Worm (Caenorhabditis elegans): ENCODE measurements around the gene nlp-82.

Gene nlp-82

DNA sequence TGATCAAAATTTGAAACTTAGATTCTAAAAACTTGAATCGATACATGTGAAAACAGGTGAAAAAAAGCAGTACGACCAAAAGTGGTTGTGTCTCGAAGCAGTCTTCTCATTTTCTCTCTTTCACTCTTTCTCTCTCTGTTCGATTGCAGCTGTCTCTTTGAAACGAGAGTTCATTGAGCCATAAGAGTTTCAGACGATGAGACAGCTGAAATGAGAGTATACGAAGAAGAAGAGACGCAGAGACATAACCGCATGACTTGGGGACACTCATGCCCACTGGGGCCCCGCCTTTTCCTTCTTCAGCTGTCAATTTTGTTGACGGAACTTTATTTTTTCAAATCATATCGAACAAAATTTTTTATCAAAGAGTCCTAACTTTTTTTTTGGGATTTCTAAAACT is 19.9 kb upstream of the nlp-82 start:
- TF ChIP-seq elt-2 (tag; optimal IDR thresholded peaks at IDR 0.05) (peak; percentile 27), pros-1 (tag; optimal IDR thresholded peaks at IDR 0.05) (peak; percentile 55), madf-2 (tag; optimal IDR thresholded peaks at IDR 0.05) (no peak), sox-2 (GFP tag; IDR thresholded peaks at IDR 0.05) (no peak), che-1 (tag; optimal IDR thresholded peaks at IDR 0.05) (no peak), ceh-18 (tag; optimal IDR thresholded peaks at IDR 0.05) (peak; percentile 67), unc-3 (GFP tag; conservative IDR thresholded peaks at IDR 0.05) (no peak), unc-3 (tag; optimal IDR thresholded peaks at IDR 0.05) (no peak), ceh-6 (GFP tag; optimal IDR thresholded peaks at IDR 0.05) (no peak), dve-1 (tag; optimal IDR thresholded peaks at IDR 0.05) (peak; percentile 2), hlh-8 (tag; optimal IDR thresholded peaks at IDR 0.05) (no peak), tbx-2 (tag; optimal IDR thresholded peaks at IDR 0.05) (peak; percentile 53), fax-1 (tag; optimal IDR thresholded peaks at IDR 0.05) (no peak), ttx-3 (tag; optimal IDR thresholded peaks at IDR 0.05) (no peak), ceh-31 (tag; optimal IDR thresholded peaks at IDR 0.05) (peak; percentile 73), ceh-34 (tag; optimal IDR thresholded peaks at IDR 0.05) (peak; percentile 39), unc-55 (GFP tag; optimal IDR thresholded peaks at IDR 0.05) (peak; percentile 91), ref-2 (tag; optimal IDR thresholded peaks at IDR 0.05) (peak; percentile 33), rnt-1 (tag; optimal IDR thresholded peaks at IDR 0.05) (peak; percentile 37), ceh-2 (tag; optimal IDR thresholded peaks at IDR 0.05) (no peak), unc-42 (tag; optimal IDR thresholded peaks at IDR 0.05) (peak; percentile 50), hlh-30 (tag; optimal IDR thresholded peaks at IDR 0.05; ENCODE audit: insufficient read depth) (peak; percentile 98), nfya-1 (tag; optimal IDR thresholded peaks at IDR 0.05) (peak; percentile 81), ahr-1 (tag; optimal IDR thresholded peaks at IDR 0.05) (no peak)

- TF ChIP-seq odd-2 (tag; optimal IDR thresholded peaks at IDR 0.05), result no peak
- TF ChIP-seq zip-5 (tag; optimal IDR thresholded peaks at IDR 0.05), result no peak
- TF ChIP-seq T23F11.4 (GFP tag; optimal IDR thresholded peaks at IDR 0.05), result no peak
- TF ChIP-seq ama-1 (optimal IDR thresholded peaks at IDR 0.05), result no peak
These were observed 18.9 kb upstream of the nlp-82 start, which contains the start of gene C01G6.4 for ce11 chrII:9272942-9273341. Gene C01G6.4, minus strand, starts transcription at chrII:9273042.

DNA sequence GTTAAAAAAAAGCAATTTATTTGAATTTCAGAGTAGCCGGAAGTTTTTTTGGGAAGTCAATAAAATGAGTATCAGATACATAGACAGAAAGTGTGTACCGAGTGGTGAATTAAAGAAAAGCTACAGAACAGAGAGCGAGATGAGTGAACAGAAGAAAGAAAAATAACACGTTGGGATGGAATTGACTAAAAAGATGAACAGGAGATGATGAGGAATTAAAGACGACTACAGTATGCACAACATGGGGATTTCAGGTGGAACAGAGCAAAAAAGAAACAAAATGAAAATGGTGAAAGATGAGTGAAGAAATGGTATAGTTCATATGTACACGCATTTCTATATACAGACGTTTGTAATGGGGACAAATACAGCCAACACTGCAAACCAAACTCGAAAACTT is 17.2 kb upstream of the nlp-82 start:
- no peak for TF ChIP-seq sox-2 (GFP tag; IDR thresholded peaks at IDR 0.05)
- TF ChIP-seq elt-2 (tag; optimal IDR thresholded peaks at IDR 0.05), result no peak
- TF ChIP-seq eyg-1 (tag; optimal IDR thresholded peaks at IDR 0.05), result no peak
- TF ChIP-seq lin-11 (tag; optimal IDR thresholded peaks at IDR 0.05), result no peak
- TF ChIP-seq fax-1 (tag; optimal IDR thresholded peaks at IDR 0.05), result no peak
- no peak for TF ChIP-seq mec-3 (tag; optimal IDR thresholded peaks at IDR 0.05; ENCODE audit: borderline replicate concordance)
- TF ChIP-seq dve-1 (tag; optimal IDR thresholded peaks at IDR 0.05), result no peak
- no peak for TF ChIP-seq npax-4 (tag; optimal IDR thresholded peaks at IDR 0.05)
- no peak for TF ChIP-seq unc-3 (GFP tag; conservative IDR thresholded peaks at IDR 0.05)
- no peak for TF ChIP-seq unc-3 (tag; optimal IDR thresholded peaks at IDR 0.05)
- no peak for TF ChIP-seq fkh-6 (tag; optimal IDR thresholded peaks at IDR 0.05)
- no peak for TF ChIP-seq K02D7.2 (tag; optimal IDR thresholded peaks at IDR 0.05)
- no peak for TF ChIP-seq tbx-7 (tag; optimal IDR thresholded peaks at IDR 0.05)
- TF ChIP-seq ceh-22 (tag; optimal IDR thresholded peaks at IDR 0.05), result no peak
- TF ChIP-seq zip-5 (tag; optimal IDR thresholded peaks at IDR 0.05), result no peak
- TF ChIP-seq che-1 (tag; optimal IDR thresholded peaks at IDR 0.05), result no peak
- no peak for TF ChIP-seq pqm-1 (tag; optimal IDR thresholded peaks at IDR 0.05)
- TF ChIP-seq hlh-8 (tag; optimal IDR thresholded peaks at IDR 0.05), result no peak

ce11 chrII:9269588-9269987 is 15.5 kb upstream of the nlp-82 start, which contains the start of gene C01G6.3:
Gene C01G6.3, plus strand, starts transcription at chrII:9269888.
- TF ChIP-seq hlh-13 (GFP tag; optimal IDR thresholded peaks at IDR 0.05) (no peak), ceh-34 (tag; optimal IDR thresholded peaks at IDR 0.05) (no peak), gmeb-2 (tag; optimal IDR thresholded peaks at IDR 0.05) (no peak), C38D4.7 (GFP tag; optimal IDR thresholded peaks at IDR 0.05) (no peak), pqm-1 (tag; optimal IDR thresholded peaks at IDR 0.05) (no peak), sox-2 (GFP tag; IDR thresholded peaks at IDR 0.05) (no peak), npax-4 (tag; optimal IDR thresholded peaks at IDR 0.05) (no peak), fax-1 (tag; optimal IDR thresholded peaks at IDR 0.05) (no peak), ceh-48 (tag; optimal IDR thresholded peaks at IDR 0.05) (no peak), pha-4 (tag; optimal IDR thresholded peaks at IDR 0.05) (no peak), pha-2 (tag; optimal IDR thresholded peaks at IDR 0.05) (no peak), pros-1 (tag; optimal IDR thresholded peaks at IDR 0.05) (no peak), dve-1 (tag; optimal IDR thresholded peaks at IDR 0.05) (no peak)
